Fruit fly (Drosophila melanogaster) whole organism, adult: ENCODE measurements around the gene rha.

Experiments used
- CG11617 ChIP-seq: fragments of 200-800 bp; sonication (Bioruptor generic); optimal IDR thresholded peaks from 2 replicates; lab custom pipeline; 2017; ENCODE audit warnings: mild to moderate bottlenecking, missing biosample characterization, missing genetic modification reagents, missing genetic modification characterization
- CG12768 ChIP-seq: fragments of 200-800 bp; sonication (Bioruptor generic); optimal IDR thresholded peaks from 2 replicates; lab custom pipeline; 2017; ENCODE audit warnings: missing biosample characterization, missing genetic modification characterization, mild to moderate bottlenecking, moderate library complexity, missing genetic modification reagents
- CG14711 ChIP-seq: fragments of 200-800 bp; sonication (Bioruptor generic); optimal IDR thresholded peaks from 2 replicates; lab custom pipeline; 2018; ENCODE audit warnings: missing biosample characterization, mild to moderate bottlenecking, missing genetic modification characterization, moderate library complexity
- CG1620 ChIP-seq: fragments of 200-800 bp; sonication (Bioruptor generic); optimal IDR thresholded peaks from 2 replicates; lab custom pipeline; 2016; ENCODE audit warnings: missing biosample characterization, missing genetic modification characterization
- CG33017 ChIP-seq: fragments of 200-800 bp; sonication (Bioruptor generic); optimal IDR thresholded peaks from 2 replicates; lab custom pipeline; 2018; ENCODE audit warnings: missing biosample characterization, mild to moderate bottlenecking, missing genetic modification characterization, moderate library complexity
- CG5204 ChIP-seq: fragments of 200-800 bp; sonication (Bioruptor generic); optimal IDR thresholded peaks from 2 replicates; lab custom pipeline; 2016; ENCODE audit warnings: missing biosample characterization, missing genetic modification characterization
- CG7045 ChIP-seq: fragments of 200-800 bp; sonication (Bioruptor generic); optimal IDR thresholded peaks from 2 replicates; lab custom pipeline; 2017; ENCODE audit warnings: missing biosample characterization, mild to moderate bottlenecking, missing genetic modification characterization
- CG7101 ChIP-seq: fragments of 200-800 bp; sonication (Bioruptor generic); optimal IDR thresholded peaks from 2 replicates; lab custom pipeline; 2018; ENCODE audit warnings: missing biosample characterization, mild to moderate bottlenecking, missing genetic modification characterization, moderate library complexity
- Clk ChIP-seq: fragments of 200-800 bp; sonication (Bioruptor generic); optimal IDR thresholded peaks from 2 replicates; lab custom pipeline; 2017; ENCODE audit warnings: missing biosample characterization, missing genetic modification characterization
- Hr96 ChIP-seq: fragments of 200-800 bp; sonication (Bioruptor generic); optimal IDR thresholded peaks from 2 replicates; lab custom pipeline; 2016; ENCODE audit warnings: missing biosample characterization, missing genetic modification characterization
- Mnt ChIP-seq: fragments of 200-800 bp; sonication (Bioruptor generic); optimal IDR thresholded peaks from 2 replicates; lab custom pipeline; 2016; ENCODE audit warnings: missing biosample characterization, mild to moderate bottlenecking, missing genetic modification characterization
- bab1 ChIP-seq: fragments of 200-800 bp; sonication (Bioruptor generic); optimal IDR thresholded peaks from 3 replicates; lab custom pipeline; 2019; ENCODE audit warnings: missing biosample characterization, mild to moderate bottlenecking, missing genetic modification characterization, moderate library complexity
- cic ChIP-seq: fragments of 200-800 bp; sonication (Bioruptor generic); optimal IDR thresholded peaks from 2 replicates; lab custom pipeline; 2017; ENCODE audit warnings: missing biosample characterization, mild to moderate bottlenecking, missing genetic modification characterization, moderate library complexity
- cnc ChIP-seq, 2 experiments: fragments of >200 bp; optimal IDR thresholded peaks; 2 replicates each; lab custom pipeline; 2017
- kay ChIP-seq: fragments of 200-800 bp; sonication (Bioruptor generic); peaks from one replicate; lab custom pipeline; 2016; ENCODE audit warnings: missing biosample characterization, missing genetic modification characterization, borderline replicate concordance
- pad ChIP-seq: fragments of 200-800 bp; sonication (Bioruptor generic); optimal IDR thresholded peaks from 3 replicates; lab custom pipeline; 2017; ENCODE audit warnings: missing biosample characterization, missing genetic modification characterization, mild to moderate bottlenecking, moderate library complexity, missing genetic modification reagents
- tj ChIP-seq: fragments of 200-800 bp; sonication (Bioruptor generic); optimal IDR thresholded peaks from 3 replicates; lab custom pipeline; 2017; ENCODE audit warnings: missing biosample characterization, mild to moderate bottlenecking, missing genetic modification characterization, moderate library complexity
- toe ChIP-seq: fragments of 200-800 bp; sonication (Bioruptor generic); optimal IDR thresholded peaks from 2 replicates; lab custom pipeline; 2016; ENCODE audit warnings: missing biosample characterization, missing genetic modification characterization

The rha gene

dm6 chr3R:25384206-25384605 lies 44.2 kb downstream of the rha start:
- TF ChIP-seq cic = no peak
- TF ChIP-seq CG7101 (tag; lab: Kevin White, UChicago) = no peak
- TF ChIP-seq CG11617 (GFP tag; lab: Kevin White, UChicago) = no peak
- TF ChIP-seq bab1 (GFP tag; lab: Kevin White, UChicago) = no peak
- TF ChIP-seq kay = no peak
- TF ChIP-seq toe (GFP tag; lab: Kevin White, UChicago) = no peak
- TF ChIP-seq tj (GFP tag; lab: Kevin White, UChicago) = no peak
- TF ChIP-seq CG12768 = no peak
- TF ChIP-seq Clk = no peak
- TF ChIP-seq cnc (optimal IDR thresholded peaks at IDR 0.05; lab: Kevin White, UChicago) = no peak
- TF ChIP-seq CG7045 (GFP tag; lab: Kevin White, UChicago) = no peak
- no peak for TF ChIP-seq pad (GFP tag; lab: Kevin White, UChicago)
- TF ChIP-seq CG1620 (GFP tag; lab: Kevin White, UChicago) = no peak
- TF ChIP-seq Hr96 (GFP tag; lab: Kevin White, UChicago) = no peak
- no peak for TF ChIP-seq CG33017
- TF ChIP-seq Mnt (GFP tag; lab: Kevin White, UChicago) = no peak
- TF ChIP-seq CG5204 (GFP tag; lab: Kevin White, UChicago) = no peak
- no peak for TF ChIP-seq CG14711

- TF ChIP-seq pad (GFP tag; lab: Kevin White, UChicago) (no peak), CG14711 (peak; percentile 16), CG1620 (GFP tag; lab: Kevin White, UChicago) (no peak), CG33017 (peak; percentile 33), CG7101 (tag; lab: Kevin White, UChicago) (peak; percentile 20), kay (no peak), Hr96 (GFP tag; lab: Kevin White, UChicago) (no peak)
Measured at dm6 chr3R:25388522-25388921, 48.5 kb downstream of the rha start.
